Worm (Caenorhabditis elegans) whole organism, early embryonic: ENCODE measurements around the gene sri-38.

Experiments used
- aly-1 ChIP-seq: sonication (generic microtip); optimal IDR thresholded peaks from 2 replicates; lab custom pipeline; 2016; ENCODE audit warnings: missing genetic modification characterization, missing compliant biosample characterization
- ceh-36 ChIP-seq: sonication (generic microtip); optimal IDR thresholded peaks from 2 replicates; lab custom pipeline; 2016; ENCODE audit warnings: missing genetic modification characterization, inconsistent platforms, missing compliant biosample characterization
- flt-1 ChIP-seq: fragments of 200-800 bp; sonication (Bioruptor generic); IDR thresholded peaks from 2 replicates; pipeline ENCODE4 v1.3.6; 2022; ENCODE audit warnings: missing genetic modification characterization, missing compliant biosample characterization

DNA sequence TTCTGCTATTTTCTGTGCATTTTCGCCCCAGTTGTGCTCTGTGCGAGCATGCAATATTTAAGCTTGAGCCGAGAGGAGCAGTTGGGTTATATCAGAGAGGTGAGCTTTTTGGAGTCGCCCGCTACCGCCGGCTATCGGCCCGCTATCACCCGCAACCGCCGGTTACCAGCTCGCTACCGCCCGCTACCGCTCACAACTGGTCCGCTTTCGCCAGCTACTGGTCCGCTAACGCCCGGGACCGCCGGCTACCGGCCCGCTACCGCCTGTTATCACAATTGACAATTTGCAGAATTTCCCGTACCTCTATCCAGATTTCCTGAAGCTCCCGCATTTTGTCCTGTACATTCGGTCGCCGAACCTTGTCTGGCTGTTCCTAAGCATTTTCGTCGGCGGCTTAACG is 17.7 kb downstream of the sri-38 start:
- TF ChIP-seq ceh-36: no peak
- no peak for TF ChIP-seq aly-1 (tag; lab: Kevin White, UChicago)
- TF ChIP-seq flt-1 (GFP tag; lab: Robert Waterston, UW): no peak
